Worm (Caenorhabditis elegans) whole organism, young adult: ENCODE results near the gene pgm-2.

Source experiments
- B0336.3 ChIP-seq: fragments of 200-800 bp; sonication (Bioruptor generic); IDR thresholded peaks from 2 replicates; pipeline ENCODE4 v1.3.6; 2022; ENCODE audit warnings: missing genetic modification characterization, missing compliant biosample characterization
- T26A5.8 ChIP-seq: sonication (generic microtip); optimal IDR thresholded peaks from 2 replicates; lab custom pipeline; 2016; ENCODE audit warnings: missing genetic modification characterization, missing compliant biosample characterization
- Y79H2A.3 ChIP-seq: fragments of 200-800 bp; sonication (Bioruptor generic); conservative IDR thresholded peaks from 2 replicates; pipeline ENCODE4 v1.3.6; 2022; ENCODE audit warnings: missing genetic modification reagents, missing genetic modification characterization, missing compliant biosample characterization
- ZK185.1 ChIP-seq: sonication (generic microtip); optimal IDR thresholded peaks from 2 replicates; lab custom pipeline; 2016; ENCODE audit warnings: mild to moderate bottlenecking, missing genetic modification characterization, missing compliant biosample characterization; ENCODE audit not compliant: poor library complexity, severe bottlenecking
- ama-1 ChIP-seq, 3 experiments: fragments of 150-350 bp in 1 of 3; sonication (generic microtip) in 2 of 3; optimal IDR thresholded peaks; 2 replicates each; lab custom pipeline; 2014 to 2018; ENCODE audit warnings: missing biosample characterization in 2 of 3, missing genetic modification characterization in 2 of 3, missing genetic modification reagents in 2 of 3
- aptf-3 ChIP-seq: fragments of 200-800 bp; sonication (Bioruptor generic); IDR thresholded peaks from 2 replicates; pipeline ENCODE4 v1.3.6; 2022; ENCODE audit warnings: missing genetic modification characterization, missing compliant biosample characterization
- ets-4 ChIP-seq: fragments of 200-800 bp; sonication (Bioruptor generic); optimal IDR thresholded peaks from 2 replicates; lab custom pipeline; 2018; ENCODE audit warnings: mild to moderate bottlenecking, missing genetic modification characterization, missing compliant biosample characterization
- hmg-20 ChIP-seq: fragments of 200-800 bp; sonication (Bioruptor generic); IDR thresholded peaks from 2 replicates; pipeline ENCODE4 v1.3.6; 2022; ENCODE audit warnings: missing genetic modification reagents, missing genetic modification characterization, missing compliant biosample characterization
- hrde-1 ChIP-seq: sonication (generic microtip); optimal IDR thresholded peaks from 2 replicates; lab custom pipeline; 2016; ENCODE audit warnings: missing genetic modification characterization, mild to moderate bottlenecking, missing compliant biosample characterization, moderate library complexity, missing genotype, missing genetic modification reagents, borderline replicate concordance
- lir-1 ChIP-seq: fragments of 200-800 bp; sonication (Bioruptor generic); conservative IDR thresholded peaks from 2 replicates; pipeline ENCODE4 v1.3.6; 2022; ENCODE audit warnings: missing genetic modification reagents, missing genetic modification characterization, missing compliant biosample characterization
- rcor-1 ChIP-seq: fragments of 200-800 bp; sonication (Bioruptor generic); IDR thresholded peaks from 2 replicates; pipeline ENCODE4 v1.3.6; 2022; ENCODE audit warnings: missing genetic modification reagents, missing genetic modification characterization, missing compliant biosample characterization
- unc-62 ChIP-seq: fragments of 150-350 bp; optimal IDR thresholded peaks from 2 replicates; lab custom pipeline; 2014; ENCODE audit warnings: missing biosample characterization, missing genetic modification reagents, missing genetic modification characterization

DNA sequence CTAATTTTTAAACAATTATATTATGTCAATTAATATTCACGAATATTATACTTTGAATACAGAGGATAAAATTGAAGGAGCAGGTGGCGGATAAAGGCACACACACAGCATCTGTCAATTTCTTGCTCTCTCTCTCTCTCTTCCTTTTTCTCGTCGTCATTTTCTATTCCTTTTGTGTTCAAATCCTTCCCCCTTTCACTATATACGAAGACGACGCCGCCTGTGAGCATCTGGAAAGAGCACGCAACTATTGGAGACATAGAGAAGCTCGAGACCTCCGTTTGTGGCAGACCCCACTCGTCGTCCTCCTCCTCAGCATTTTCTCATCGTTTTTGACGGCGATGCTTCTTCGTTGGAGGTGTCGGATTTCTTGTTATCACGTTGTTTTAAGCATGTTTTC is 41.0 kb upstream of the pgm-2 start:
- no peak for TF ChIP-seq rcor-1 (GFP tag; lab: Robert Waterston, UW)
- no peak for TF ChIP-seq unc-62 (GFP tag; lab: Kevin White, UChicago)
- TF ChIP-seq aptf-3 (GFP tag; lab: Robert Waterston, UW) = no peak
- TF ChIP-seq T26A5.8 (tag; lab: Kevin White, UChicago) = no peak
- TF ChIP-seq hmg-20 = no peak
- no peak for TF ChIP-seq ZK185.1
- TF ChIP-seq ama-1 (optimal IDR thresholded peaks at IDR 0.05; lab: Kevin White, UChicago) = no peak
- no peak for TF ChIP-seq ama-1 (GFP tag; optimal IDR thresholded peaks at IDR 0.05; lab: Kevin White, UChicago)
- TF ChIP-seq B0336.3 = no peak
- no peak for TF ChIP-seq hrde-1 (tag; lab: Kevin White, UChicago)
- TF ChIP-seq lir-1 (GFP tag; lab: Robert Waterston, UW) = no peak
- no peak for TF ChIP-seq Y79H2A.3 (GFP tag; lab: Robert Waterston, UW)
- no peak for TF ChIP-seq ets-4 (GFP tag; lab: Kevin White, UChicago)
